Worm (Caenorhabditis elegans) whole organism, L4 larva: ENCODE data around the gene gly-12.

Experiments used
- attf-4 ChIP-seq: sonication (generic microtip); optimal IDR thresholded peaks from 3 replicates; lab custom pipeline; 2017; ENCODE audit warnings: missing biosample characterization, missing genetic modification characterization
- daf-19 ChIP-seq: fragments of 200-800 bp; sonication (Bioruptor generic); conservative IDR thresholded peaks from 2 replicates; pipeline ENCODE4 v1.3.6; 2022; ENCODE audit warnings: missing genetic modification characterization, missing compliant biosample characterization
- mep-1 ChIP-seq: fragments of 150-350 bp; sonication (generic microtip); optimal IDR thresholded peaks from 3 replicates; lab custom pipeline; 2014; ENCODE audit warnings: missing biosample characterization, missing genetic modification characterization
- nhr-25 ChIP-seq: sonication (generic microtip); optimal IDR thresholded peaks from 2 replicates; lab custom pipeline; 2017; ENCODE audit warnings: missing genetic modification characterization, mild to moderate bottlenecking, missing compliant biosample characterization, antibody characterized with exemption, moderate library complexity, borderline replicate concordance; ENCODE audit not compliant: insufficient read depth
- skn-1 ChIP-seq: fragments of 150-350 bp; optimal IDR thresholded peaks from 2 replicates; lab custom pipeline; 2014; ENCODE audit warnings: missing biosample characterization, missing genetic modification characterization
- unc-39 ChIP-seq: sonication (generic microtip); optimal IDR thresholded peaks from 2 replicates; lab custom pipeline; 2017; ENCODE audit warnings: missing biosample characterization, missing genetic modification characterization

DNA sequence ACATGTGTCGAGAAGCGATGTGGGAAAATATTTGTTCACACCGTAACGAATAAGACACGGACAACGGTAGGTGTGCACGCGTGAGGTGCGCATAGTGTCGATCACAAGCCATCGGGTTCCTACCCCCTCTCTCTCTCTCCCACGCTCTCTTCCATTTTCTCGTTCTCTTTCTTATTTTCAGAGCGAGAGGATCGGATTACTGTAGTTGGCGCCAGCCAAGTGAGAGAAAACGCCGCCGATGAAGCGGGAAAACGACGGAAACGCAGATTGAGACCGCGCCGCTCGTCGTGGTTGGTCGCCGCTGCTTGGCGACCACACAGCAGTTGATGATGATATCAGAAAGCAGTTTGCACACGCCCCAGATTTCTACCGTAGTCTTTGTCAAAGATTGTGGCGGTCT is 21.3 kb upstream of the gly-12 start:
- TF ChIP-seq unc-39 (no peak), daf-19 (GFP tag; lab: Robert Waterston, UW) (no peak), attf-4 (no peak), mep-1 (tag; lab: Kevin White, UChicago) (no peak), nhr-25 (tag; lab: Kevin White, UChicago) (no peak), skn-1 (tag; lab: Kevin White, UChicago) (no peak)
